Worm (Caenorhabditis elegans) whole organism, L2 larva: ENCODE measurements around the gene F53G2.1.

Experiments used
- ceh-82 ChIP-seq: fragments of 150-350 bp; optimal IDR thresholded peaks from 2 replicates; lab custom pipeline; 2014; ENCODE audit warnings: missing biosample characterization, missing genetic modification characterization
- gmeb-1 ChIP-seq: fragments of 150-350 bp; optimal IDR thresholded peaks from 2 replicates; lab custom pipeline; 2014; ENCODE audit warnings: missing biosample characterization, missing genetic modification characterization
- mdl-1 ChIP-seq, 2 experiments: fragments of 150-350 bp in 1 of 2; sonication (generic microtip) in 1 of 2; optimal IDR thresholded peaks; 2 replicates each; lab custom pipeline; 2017; ENCODE audit warnings: missing biosample characterization in 2 of 2, missing genetic modification characterization in 2 of 2
- nhr-12 ChIP-seq: fragments of 150-350 bp; optimal IDR thresholded peaks from 2 replicates; lab custom pipeline; 2014; ENCODE audit warnings: missing biosample characterization, missing genetic modification characterization
- sem-4 ChIP-seq: fragments of 150-350 bp; optimal IDR thresholded peaks from 2 replicates; lab custom pipeline; 2014; ENCODE audit warnings: missing biosample characterization, missing genetic modification reagents, missing genetic modification characterization
- snpc-4 ChIP-seq: fragments of 150-350 bp; optimal IDR thresholded peaks from 2 replicates; lab custom pipeline; 2014; ENCODE audit warnings: missing biosample characterization, missing genetic modification characterization
- unc-62 ChIP-seq: fragments of 150-350 bp; optimal IDR thresholded peaks from 2 replicates; lab custom pipeline; 2014; ENCODE audit warnings: missing biosample characterization, missing genetic modification reagents, missing genetic modification characterization

DNA sequence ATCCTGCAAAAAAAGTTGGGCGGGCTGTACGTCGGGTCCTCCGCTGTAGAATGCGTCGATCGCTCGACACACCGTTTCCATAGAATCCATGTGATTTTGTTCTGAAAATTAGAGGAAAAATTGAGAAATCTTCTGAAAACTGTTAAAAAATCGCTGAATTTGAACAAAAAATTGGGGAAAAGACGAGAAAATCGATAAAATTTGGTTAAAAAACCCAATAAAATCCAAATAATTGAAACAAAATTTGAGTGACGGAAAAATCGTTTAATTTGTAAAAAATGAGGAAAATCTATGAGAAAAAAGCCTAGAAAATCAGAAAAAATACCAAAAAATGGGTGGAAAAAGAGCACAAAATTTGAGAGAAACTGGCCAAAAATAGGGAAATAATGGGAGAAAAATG is 15.2 kb upstream of the F53G2.1 start, which contains the start of gene tsr-1:
- TF ChIP-seq sem-4 (tag; lab: Kevin White, UChicago), result no peak
- no peak for TF ChIP-seq mdl-1 (tag; optimal IDR thresholded peaks at IDR 0.05; lab: Kevin White, UChicago)
- no peak for TF ChIP-seq unc-62 (GFP tag; lab: Kevin White, UChicago)
- no peak for TF ChIP-seq nhr-12
- no peak for TF ChIP-seq ceh-82
- TF ChIP-seq gmeb-1 (tag; lab: Kevin White, UChicago), result no peak
- no peak for TF ChIP-seq snpc-4
